Worm (Caenorhabditis elegans) whole organism, midembryonic: ENCODE results near the gene ugt-40.

Experiments
- cog-1 ChIP-seq: sonication (generic microtip); optimal IDR thresholded peaks from 2 replicates; lab custom pipeline; 2016; ENCODE audit warnings: missing genetic modification characterization, missing compliant biosample characterization
- flt-1 ChIP-seq: fragments of 200-800 bp; sonication (Bioruptor generic); IDR thresholded peaks from 2 replicates; pipeline ENCODE4 v1.3.6; 2022; ENCODE audit warnings: missing genetic modification characterization, missing compliant biosample characterization
- klf-2 ChIP-seq: fragments of 200-800 bp; sonication (Bioruptor generic); conservative IDR thresholded peaks from 2 replicates; pipeline ENCODE4 v1.3.6; 2022; ENCODE audit warnings: missing genetic modification reagents, missing genetic modification characterization, missing compliant biosample characterization
- med-1 ChIP-seq: sonication (generic microtip); optimal IDR thresholded peaks from 2 replicates; lab custom pipeline; 2017; ENCODE audit warnings: missing genetic modification characterization, mild to moderate bottlenecking, missing compliant biosample characterization, antibody characterized with exemption, missing genetic modification reagents; ENCODE audit not compliant: insufficient read depth
- tab-1 ChIP-seq: fragments of 200-800 bp; sonication (Bioruptor generic); IDR thresholded peaks from 2 replicates; pipeline ENCODE4 v1.3.6; 2022; ENCODE audit warnings: missing genetic modification characterization, missing compliant biosample characterization
- ztf-29 ChIP-seq: fragments of 200-800 bp; sonication (Bioruptor generic); IDR thresholded peaks from 2 replicates; pipeline ENCODE4 v1.3.6; 2022; ENCODE audit warnings: missing genetic modification reagents, missing genetic modification characterization, missing compliant biosample characterization

ce11 chrV:7153046-7153445, 11.3 kb upstream of the ugt-40 start, which contains the start of gene fat-7:
- TF ChIP-seq cog-1 (no peak), med-1 (GFP tag; lab: Kevin White, UChicago) (no peak), tab-1 (GFP tag; lab: Robert Waterston, UW) (no peak), klf-2 (no peak), ztf-29 (GFP tag; lab: Robert Waterston, UW) (no peak), flt-1 (GFP tag; lab: Robert Waterston, UW) (no peak)
